Worm (Caenorhabditis elegans) whole organism, L1 larva: Measurements from ENCODE around the gene ruvb-1.

Experiments used
- C04F5.9 ChIP-seq: sonication (generic microtip); optimal IDR thresholded peaks from 2 replicates; lab custom pipeline; 2016; ENCODE audit warnings: missing genetic modification characterization, missing compliant biosample characterization
- C34B4.2 ChIP-seq: sonication (generic microtip); optimal IDR thresholded peaks from 2 replicates; lab custom pipeline; 2017; ENCODE audit warnings: mild to moderate bottlenecking, missing genetic modification characterization, missing compliant biosample characterization
- F16B12.6 ChIP-seq: fragments of 150-350 bp; optimal IDR thresholded peaks from 2 replicates; lab custom pipeline; 2014; ENCODE audit warnings: missing biosample characterization, missing genetic modification characterization
- blmp-1 ChIP-seq: fragments of 150-350 bp; optimal IDR thresholded peaks from 2 replicates; lab custom pipeline; 2014; ENCODE audit warnings: missing biosample characterization, missing genetic modification characterization
- ceh-8 ChIP-seq: fragments of 200-800 bp; sonication (Bioruptor generic); optimal IDR thresholded peaks from 2 replicates; lab custom pipeline; 2018; ENCODE audit warnings: mild to moderate bottlenecking, missing genetic modification characterization, moderate library complexity, missing compliant biosample characterization
- ceh-82 ChIP-seq, 3 experiments: fragments of 150-350 bp in 1 of 3; sonication (generic microtip) in 2 of 3; optimal IDR thresholded peaks; 2 replicates each; lab custom pipeline; 2014 to 2017; ENCODE audit warnings: missing biosample characterization in 3 of 3, missing genetic modification characterization in 3 of 3
- ceh-90 ChIP-seq: sonication (generic microtip); optimal IDR thresholded peaks from 2 replicates; lab custom pipeline; 2016; ENCODE audit warnings: missing genetic modification characterization, missing compliant biosample characterization
- ces-1 ChIP-seq: fragments of 150-350 bp; optimal IDR thresholded peaks from 2 replicates; lab custom pipeline; 2014; ENCODE audit warnings: missing biosample characterization, missing genetic modification reagents, missing genetic modification characterization
- dpl-1 ChIP-seq, 3 experiments: fragments of 150-350 bp in 2 of 3; sonication (generic microtip) in 1 of 3; optimal IDR thresholded peaks; 2 replicates each; lab custom pipeline; 2014 to 2017; ENCODE audit warnings: missing biosample characterization in 3 of 3, missing genetic modification characterization in 3 of 3, missing genetic modification reagents in 3 of 3
- ets-5 ChIP-seq: fragments of 200-800 bp; sonication (Bioruptor generic); IDR thresholded peaks from 2 replicates; pipeline ENCODE4 v1.3.6; 2022; ENCODE audit warnings: missing genetic modification characterization, missing compliant biosample characterization
- fkh-10 ChIP-seq: sonication (generic microtip); optimal IDR thresholded peaks from 2 replicates; lab custom pipeline; 2017; ENCODE audit warnings: missing biosample characterization, missing genetic modification reagents, missing genetic modification characterization
- fkh-4 ChIP-seq: sonication (generic microtip); optimal IDR thresholded peaks from 2 replicates; lab custom pipeline; 2016; ENCODE audit warnings: missing compliant biosample characterization, missing genetic modification characterization, borderline replicate concordance
- fkh-8 ChIP-seq: sonication (generic microtip); optimal IDR thresholded peaks from 2 replicates; lab custom pipeline; 2016; ENCODE audit warnings: mild to moderate bottlenecking, missing genetic modification characterization, missing compliant biosample characterization
- fos-1 ChIP-seq: fragments of 150-350 bp; optimal IDR thresholded peaks from 2 replicates; lab custom pipeline; 2014; ENCODE audit warnings: missing biosample characterization, missing genetic modification characterization
- grh-1 ChIP-seq: fragments of 200-800 bp; sonication (Bioruptor generic); IDR thresholded peaks from 2 replicates; pipeline ENCODE4 v1.3.6; 2022; ENCODE audit warnings: missing genetic modification reagents, missing genetic modification characterization, missing compliant biosample characterization
- hlh-4 ChIP-seq: sonication (generic microtip); optimal IDR thresholded peaks from 2 replicates; lab custom pipeline; 2016; ENCODE audit warnings: mild to moderate bottlenecking, missing genetic modification characterization, missing compliant biosample characterization
- hpl-2 ChIP-seq: fragments of 150-350 bp; optimal IDR thresholded peaks from 2 replicates; lab custom pipeline; 2014; ENCODE audit warnings: missing biosample characterization, missing genetic modification reagents, missing genetic modification characterization
- isw-1 ChIP-seq: fragments of 200-800 bp; sonication (Bioruptor generic); IDR thresholded peaks from 2 replicates; pipeline ENCODE4 v1.3.6; 2022; ENCODE audit warnings: missing genetic modification characterization, missing compliant biosample characterization
- lin-13 ChIP-seq: fragments of 150-350 bp; optimal IDR thresholded peaks from 2 replicates; lab custom pipeline; 2014; ENCODE audit warnings: missing biosample characterization, missing genetic modification reagents, missing genetic modification characterization
- lin-14 ChIP-seq: fragments of 200-800 bp; sonication (Bioruptor generic); optimal IDR thresholded peaks from 2 replicates; lab custom pipeline; 2018; ENCODE audit warnings: mild to moderate bottlenecking, missing genetic modification characterization, moderate library complexity, missing compliant biosample characterization
- lin-35 ChIP-seq, 2 experiments: fragments of 150-350 bp; optimal IDR thresholded peaks; 2 replicates each; lab custom pipeline; 2014; ENCODE audit warnings: missing biosample characterization in 2 of 2, missing genetic modification characterization in 2 of 2, missing genetic modification reagents in 2 of 2
- lin-39 ChIP-seq: fragments of 150-350 bp; optimal IDR thresholded peaks from 2 replicates; lab custom pipeline; 2014; ENCODE audit warnings: missing biosample characterization, missing genetic modification reagents, missing genetic modification characterization
- lir-3 ChIP-seq: sonication (generic microtip); optimal IDR thresholded peaks from 2 replicates; lab custom pipeline; 2016; ENCODE audit warnings: mild to moderate bottlenecking, missing genetic modification characterization, moderate library complexity, missing compliant biosample characterization; ENCODE audit not compliant: poor library complexity
- lsy-2 ChIP-seq, 2 experiments: fragments of 150-350 bp; optimal IDR thresholded peaks; 2 replicates each; lab custom pipeline; 2014; ENCODE audit warnings: missing biosample characterization in 2 of 2, missing genetic modification characterization in 2 of 2
- mdl-1 ChIP-seq, 2 experiments: fragments of 150-350 bp; optimal IDR thresholded peaks; 2 replicates each; lab custom pipeline; 2014 to 2017; ENCODE audit warnings: missing biosample characterization in 2 of 2, missing genetic modification characterization in 2 of 2, inconsistent platforms in 1 of 2
- mep-1 ChIP-seq: fragments of 150-350 bp; optimal IDR thresholded peaks from 2 replicates; lab custom pipeline; 2014; ENCODE audit warnings: missing biosample characterization, missing genetic modification characterization
- nhr-12 ChIP-seq: sonication (generic microtip); optimal IDR thresholded peaks from 2 replicates; lab custom pipeline; 2017; ENCODE audit warnings: missing biosample characterization, missing genetic modification characterization
- nhr-20 ChIP-seq: sonication (generic microtip); optimal IDR thresholded peaks from 2 replicates; lab custom pipeline; 2016; ENCODE audit warnings: mild to moderate bottlenecking, missing genetic modification characterization, missing compliant biosample characterization
- nhr-47 ChIP-seq: sonication (generic microtip); optimal IDR thresholded peaks from 2 replicates; lab custom pipeline; 2016; ENCODE audit warnings: mild to moderate bottlenecking, missing genetic modification characterization, moderate library complexity, missing compliant biosample characterization
- nhr-77 ChIP-seq: fragments of 150-350 bp; optimal IDR thresholded peaks from 2 replicates; lab custom pipeline; 2014; ENCODE audit warnings: missing biosample characterization, missing genetic modification characterization
- nhr-84 ChIP-seq: sonication (generic microtip); optimal IDR thresholded peaks from 2 replicates; lab custom pipeline; 2017; ENCODE audit warnings: missing biosample characterization, missing genetic modification characterization
- nhr-85 ChIP-seq: sonication (generic microtip); peaks from one replicate; lab custom pipeline; 2016; ENCODE audit warnings: missing genetic modification characterization, inconsistent platforms, missing compliant biosample characterization
- nhr-90 ChIP-seq: sonication (generic microtip); optimal IDR thresholded peaks from 2 replicates; lab custom pipeline; 2016; ENCODE audit warnings: mild to moderate bottlenecking, missing genetic modification characterization, missing compliant biosample characterization; ENCODE audit not compliant: poor library complexity
- pag-3 ChIP-seq: sonication (generic microtip); optimal IDR thresholded peaks from 2 replicates; lab custom pipeline; 2017; ENCODE audit warnings: missing genetic modification characterization, mild to moderate bottlenecking, missing compliant biosample characterization, antibody characterized with exemption, borderline replicate concordance; ENCODE audit not compliant: insufficient read depth
- pqm-1 ChIP-seq: sonication (generic microtip); optimal IDR thresholded peaks from 3 replicates; lab custom pipeline; 2017; ENCODE audit warnings: missing biosample characterization, missing genetic modification characterization
- rnt-1 ChIP-seq: sonication (generic microtip); optimal IDR thresholded peaks from 2 replicates; lab custom pipeline; 2016; ENCODE audit warnings: mild to moderate bottlenecking, missing genetic modification characterization, moderate library complexity, missing compliant biosample characterization
- snpc-4 ChIP-seq: fragments of 150-350 bp; optimal IDR thresholded peaks from 2 replicates; lab custom pipeline; 2014; ENCODE audit warnings: missing biosample characterization, missing genetic modification characterization
- snu-23 ChIP-seq: sonication (generic microtip); optimal IDR thresholded peaks from 2 replicates; lab custom pipeline; 2016; ENCODE audit warnings: missing genetic modification characterization, missing compliant biosample characterization
- sox-4 ChIP-seq: sonication (generic microtip); optimal IDR thresholded peaks from 2 replicates; lab custom pipeline; 2016; ENCODE audit warnings: missing genetic modification characterization, missing compliant biosample characterization
- sptf-1 ChIP-seq: fragments of 150-350 bp; optimal IDR thresholded peaks from 2 replicates; lab custom pipeline; 2014; ENCODE audit warnings: missing biosample characterization, missing genetic modification characterization
- tbx-2 ChIP-seq: sonication (generic microtip); optimal IDR thresholded peaks from 2 replicates; lab custom pipeline; 2016; ENCODE audit warnings: missing genetic modification characterization, missing compliant biosample characterization
- unc-30 ChIP-seq: sonication (generic microtip); optimal IDR thresholded peaks from 2 replicates; lab custom pipeline; 2017; ENCODE audit warnings: missing biosample characterization, missing genetic modification characterization
- unc-62 ChIP-seq: fragments of 150-350 bp; optimal IDR thresholded peaks from 2 replicates; lab custom pipeline; 2014; ENCODE audit warnings: missing biosample characterization, missing genetic modification reagents, missing genetic modification characterization
- unc-86 ChIP-seq: sonication (generic microtip); optimal IDR thresholded peaks from 2 replicates; lab custom pipeline; 2016; ENCODE audit warnings: missing genetic modification characterization, missing compliant biosample characterization
- unc-98 ChIP-seq: fragments of 200-800 bp; sonication (Bioruptor generic); IDR thresholded peaks from 2 replicates; pipeline ENCODE4 v1.3.6; 2022; ENCODE audit warnings: missing genetic modification characterization, missing compliant biosample characterization
- vab-15 ChIP-seq: sonication (generic microtip); optimal IDR thresholded peaks from 2 replicates; lab custom pipeline; 2017; ENCODE audit warnings: missing genotype, mild to moderate bottlenecking, missing genetic modification characterization, missing compliant biosample characterization
- zag-1 ChIP-seq: fragments of 150-350 bp; optimal IDR thresholded peaks from 2 replicates; lab custom pipeline; 2014; ENCODE audit warnings: missing biosample characterization, missing genetic modification characterization
- ztf-11 ChIP-seq, 2 experiments: sonication (generic microtip); optimal IDR thresholded peaks; 2 replicates each; lab custom pipeline; 2016 to 2017; ENCODE audit warnings: missing genetic modification characterization in 2 of 2, missing biosample characterization in 1 of 2, missing compliant biosample characterization in 1 of 2

Gene ruvb-1

DNA sequence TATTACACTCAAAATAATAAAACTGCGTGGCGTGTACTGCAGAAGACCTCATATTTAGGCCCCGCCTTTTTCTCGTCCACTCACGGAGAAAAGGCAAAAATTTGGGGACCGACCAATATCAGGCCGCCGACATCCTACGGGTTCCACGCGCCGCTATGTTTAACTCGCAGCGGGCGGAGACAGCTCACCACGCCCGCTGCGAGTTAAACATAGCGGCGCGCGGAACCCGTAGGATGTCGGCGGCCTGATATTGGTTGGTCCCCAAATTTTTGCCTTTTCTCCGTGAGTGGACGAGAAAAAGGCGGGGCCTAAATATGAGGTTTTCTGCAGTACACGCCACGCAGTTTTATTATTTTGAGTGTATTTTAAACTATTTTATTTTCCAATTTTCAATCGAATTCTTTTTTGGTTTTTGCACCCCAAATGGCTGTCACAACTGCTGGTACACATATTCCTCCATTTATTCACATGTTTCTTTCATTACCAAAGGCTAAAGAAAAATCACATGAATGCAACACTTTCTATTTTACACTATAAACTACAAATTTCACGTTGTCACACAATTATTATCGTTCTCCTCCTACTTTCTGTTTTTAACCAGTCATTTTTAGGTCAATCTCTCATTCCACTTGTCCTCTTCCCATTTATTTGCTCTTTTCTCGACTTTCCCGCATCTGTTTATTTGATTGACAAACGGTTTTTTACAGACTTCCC, 23.6 kb upstream of the ruvb-1 start, which contains the start of gene uda-1:
uda-1 (plus strand) TSS at position 708 of the 714 bp plus-strand sequence.
- TF ChIP-seq lin-35 (GFP tag; optimal IDR thresholded peaks at IDR 0.05; lab: Kevin White, UChicago) (peak in 1 of 2 experiments; percentile 21), nhr-85 (tag; lab: Kevin White, UChicago) (peak; percentile 9), snpc-4 (tag; lab: Kevin White, UChicago) (peak; percentile 67), blmp-1 (tag; lab: Kevin White, UChicago) (peak; percentile 21), nhr-20 (peak; percentile 21)
- TF ChIP-seq, all 84 proteins: peak for 5; not testable (repeated sequence) for 79

- TF ChIP-seq nhr-84 (no peak), C04F5.9 (tag; lab: Kevin White, UChicago) (no peak), snu-23 (GFP tag; lab: Kevin White, UChicago) (peak; percentile 70), nhr-12 (tag; lab: Kevin White, UChicago) (no peak), pag-3 (tag; lab: Kevin White, UChicago) (peak; percentile 15), nhr-47 (tag; lab: Kevin White, UChicago) (peak; percentile 40), fkh-4 (no peak), sptf-1 (no peak), hlh-4 (tag; lab: Kevin White, UChicago) (no peak), lin-39 (no peak), lin-35 (GFP tag; optimal IDR thresholded peaks at IDR 0.05; lab: Kevin White, UChicago) (peak; percentile 30 to 62), dpl-1 (GFP tag; optimal IDR thresholded peaks at IDR 0.05; lab: Kevin White, UChicago) (peak; percentile 54 to 67 (median 60)), rnt-1 (tag; lab: Kevin White, UChicago) (peak; percentile 71), lir-3 (peak; percentile 30), fos-1 (tag; lab: Kevin White, UChicago) (no peak), nhr-77 (tag; lab: Kevin White, UChicago) (peak; percentile 31), ceh-82 (tag; optimal IDR thresholded peaks at IDR 0.05; lab: Kevin White, UChicago) (peak in 1 of 3 experiments; percentile 62), lsy-2 (tag; optimal IDR thresholded peaks at IDR 0.05; lab: Kevin White, UChicago) (peak; percentile 56 to 83), ces-1 (GFP tag; lab: Kevin White, UChicago) (no peak), isw-1 (no peak), vab-15 (tag; lab: Kevin White, UChicago) (no peak), F16B12.6 (peak; percentile 8), grh-1 (GFP tag; lab: Robert Waterston, UW) (no peak), ceh-8 (GFP tag; lab: Kevin White, UChicago) (no peak), lin-14 (peak; percentile 77), mep-1 (peak; percentile 49), nhr-90 (tag; lab: Kevin White, UChicago) (no peak), fkh-10 (GFP tag; lab: Kevin White, UChicago) (no peak), zag-1 (tag; lab: Kevin White, UChicago) (no peak), nhr-20 (peak; percentile 60), pqm-1 (tag; lab: Kevin White, UChicago) (no peak), unc-86 (tag; lab: Kevin White, UChicago) (no peak), ztf-11 (tag; optimal IDR thresholded peaks at IDR 0.05; lab: Kevin White, UChicago) (no peak), fkh-8 (tag; lab: Kevin White, UChicago) (peak; percentile 22), sox-4 (tag; lab: Kevin White, UChicago) (no peak), mdl-1 (tag; optimal IDR thresholded peaks at IDR 0.05; lab: Kevin White, UChicago) (peak in 1 of 2 experiments; percentile 1), ceh-90 (tag; lab: Kevin White, UChicago) (no peak), unc-98 (GFP tag; lab: Robert Waterston, UW) (no peak), ets-5 (GFP tag; lab: Robert Waterston, UW) (no peak), C34B4.2 (tag; lab: Kevin White, UChicago) (no peak), unc-30 (tag; lab: Kevin White, UChicago) (no peak), lin-13 (peak; percentile 21), hpl-2 (GFP tag; lab: Kevin White, UChicago) (no peak), unc-62 (no peak), tbx-2 (tag; lab: Kevin White, UChicago) (peak; percentile 41)
Measured at ce11 chrV:10003315-10003969, 22.8 kb upstream of the ruvb-1 start.
